Fruit fly (Drosophila melanogaster): ENCODE results near the gene p53.

Gene p53

DNA sequence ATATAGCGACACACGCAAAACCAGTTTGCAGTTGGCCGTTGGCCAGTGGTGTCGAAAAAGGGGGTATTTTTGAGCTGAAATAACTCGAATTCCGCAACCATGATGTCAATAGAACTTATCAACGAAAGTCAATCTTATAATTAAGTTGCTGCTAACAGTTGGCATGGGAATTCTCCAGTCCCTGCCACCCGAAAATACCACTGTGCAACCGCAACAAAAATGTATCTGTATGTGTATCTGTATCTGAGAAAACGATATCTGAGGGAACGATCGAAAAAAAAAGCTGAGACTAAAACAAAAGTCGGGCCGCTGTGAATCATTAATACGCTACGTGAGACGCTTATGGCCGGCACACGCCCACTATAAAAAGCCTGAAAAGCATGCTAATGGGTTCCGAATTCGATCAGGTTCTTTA is 7.3 kb downstream of the p53 start (continued):
- TF ChIP-seq wek (GFP tag; optimal IDR thresholded peaks at IDR 0.05) (no peak), CG12659 (GFP tag; optimal IDR thresholded peaks at IDR 0.05) (peak; percentile 2), Spps (tag; optimal IDR thresholded peaks at IDR 0.05) (no peak), sens (GFP tag) (peak; percentile 57), wdn (GFP tag; IDR thresholded peaks at IDR 0.05) (peak; percentile 44; the same call in 1 of the 2 replicates), Sox100B (GFP tag; optimal IDR thresholded peaks at IDR 0.05) (no peak), toy (GFP tag; IDR thresholded peaks at IDR 0.05) (0 out of 2 replicates have a peak, but pooled peaks have one; percentile 12), Chrac-16 (GFP tag; optimal IDR thresholded peaks at IDR 0.05) (no peak), CG7928 (GFP tag; optimal IDR thresholded peaks at IDR 0.05) (no peak), sna (GFP tag; IDR thresholded peaks at IDR 0.05; ENCODE audit: partially characterized antibody) (no peak), Gsc (GFP tag; IDR thresholded peaks at IDR 0.05) (no peak), Fer1 (GFP tag; optimal IDR thresholded peaks at IDR 0.05) (no peak), dan (GFP tag; IDR thresholded peaks at IDR 0.05) (no peak), CG16815 (GFP tag; optimal IDR thresholded peaks at IDR 0.05) (peak; percentile 20), CG17186 (GFP tag; optimal IDR thresholded peaks at IDR 0.05) (no peak), Lpt (GFP tag; optimal IDR thresholded peaks at IDR 0.05) (no peak), CG12155 (GFP tag; optimal IDR thresholded peaks at IDR 0.05) (peak; percentile 32), CG15479 (GFP tag; optimal IDR thresholded peaks at IDR 0.05) (no peak), CG8478 (optimal IDR thresholded peaks at IDR 0.05) (no peak), CG1233 (GFP tag; optimal IDR thresholded peaks at IDR 0.05) (peak; percentile 22), CG2129 (GFP tag; IDR thresholded peaks at IDR 0.05; ENCODE audit: partially characterized antibody) (no peak), seq (GFP tag; IDR thresholded peaks at IDR 0.05) (peak; percentile 38), CG2712 (tag; optimal IDR thresholded peaks at IDR 0.05) (peak; percentile 24), CG10431 (GFP tag; optimal IDR thresholded peaks at IDR 0.05) (no peak), CG6791 (GFP tag; IDR thresholded peaks at IDR 0.05; ENCODE audit: partially characterized antibody) (no peak), CG10274 (GFP tag; optimal IDR thresholded peaks at IDR 0.05) (peak; percentile 67), phol (tag; optimal IDR thresholded peaks at IDR 0.05) (no peak), gem (tag; optimal IDR thresholded peaks at IDR 0.05) (peak; percentile 67), CkIIα-i1 (GFP tag; IDR thresholded peaks at IDR 0.05) (no peak), sob (GFP tag; IDR thresholded peaks at IDR 0.05) (peak; percentile 67; the same call in 1 of the 2 replicates), Scr (GFP tag; IDR thresholded peaks at IDR 0.05; ENCODE audit: partially characterized antibody) (no peak), dati (GFP tag; IDR thresholded peaks at IDR 0.05) (no peak), Asciz (GFP tag; optimal IDR thresholded peaks at IDR 0.05) (no peak), CG3995 (GFP tag; optimal IDR thresholded peaks at IDR 0.05) (no peak), CG1647 (GFP tag; optimal IDR thresholded peaks at IDR 0.05) (no peak), CG34224 (GFP tag; IDR thresholded peaks at IDR 0.05; ENCODE audit: partially characterized antibody) (no peak), Sry-β (GFP tag; optimal IDR thresholded peaks at IDR 0.05) (no peak), CG14860 (GFP tag; IDR thresholded peaks at IDR 0.05; ENCODE audit: partially characterized antibody) (no peak), fd3F (GFP tag; optimal IDR thresholded peaks at IDR 0.05) (peak; percentile 41), B-H1 (GFP tag; IDR thresholded peaks at IDR 0.05) (no peak), CG15269 (tag; optimal IDR thresholded peaks at IDR 0.05) (peak; percentile 57), CG11504 (tag; optimal IDR thresholded peaks at IDR 0.05) (peak; percentile 68), Ptx1 (GFP tag; IDR thresholded peaks at IDR 0.05) (peak; percentile 60), cad (GFP tag; optimal IDR thresholded peaks at IDR 0.05) (no peak), Hmx (GFP tag; optimal IDR thresholded peaks at IDR 0.05) (no peak), gce (GFP tag; IDR thresholded peaks at IDR 0.05) (no peak), lilli (GFP tag; optimal IDR thresholded peaks at IDR 0.05) (peak; percentile 68), C15 (GFP tag; IDR thresholded peaks at IDR 0.05) (0 out of 3 replicates have a peak, but pooled peaks have one; percentile 23), bsh (GFP tag; optimal IDR thresholded peaks at IDR 0.05) (peak in 1 of 2 experiments; percentile 41), CG2116 (GFP tag; optimal IDR thresholded peaks at IDR 0.05) (no peak), shn (GFP tag; optimal IDR thresholded peaks at IDR 0.05) (peak; percentile 45)
